Worm (Caenorhabditis elegans) whole organism, L1 larva: ENCODE results near the gene pas-2.
A peak's percentile ranks its signal among the peaks of the same experiment; 100 is the strongest.

ENCODE experiments used
- C04F5.9 ChIP-seq: sonication (generic microtip); optimal IDR thresholded peaks from 2 replicates; lab custom pipeline; 2016; ENCODE audit warnings: missing genetic modification characterization, missing compliant biosample characterization
- Y116A8C.19 ChIP-seq: sonication (generic microtip); optimal IDR thresholded peaks from 2 replicates; lab custom pipeline; 2016; ENCODE audit warnings: missing compliant biosample characterization, missing genetic modification characterization, borderline replicate concordance
- alr-1 ChIP-seq: fragments of 200-800 bp; sonication (Bioruptor generic); optimal IDR thresholded peaks from 2 replicates; lab custom pipeline; 2018; ENCODE audit warnings: borderline replicate concordance, mild to moderate bottlenecking, missing genetic modification characterization, missing compliant biosample characterization
- ama-1 ChIP-seq: fragments of 150-350 bp; optimal IDR thresholded peaks from 2 replicates; lab custom pipeline; 2014
- blmp-1 ChIP-seq: fragments of 150-350 bp; optimal IDR thresholded peaks from 2 replicates; lab custom pipeline; 2014; ENCODE audit warnings: missing biosample characterization, missing genetic modification characterization
- ceh-8 ChIP-seq: fragments of 200-800 bp; sonication (Bioruptor generic); optimal IDR thresholded peaks from 2 replicates; lab custom pipeline; 2018; ENCODE audit warnings: mild to moderate bottlenecking, missing genetic modification characterization, moderate library complexity, missing compliant biosample characterization
- dpl-1 ChIP-seq, 3 experiments: fragments of 150-350 bp in 2 of 3; sonication (generic microtip) in 1 of 3; optimal IDR thresholded peaks; 2 replicates each; lab custom pipeline; 2014 to 2017; ENCODE audit warnings: missing biosample characterization in 3 of 3, missing genetic modification characterization in 3 of 3, missing genetic modification reagents in 3 of 3
- dsc-1 ChIP-seq: sonication (generic microtip); optimal IDR thresholded peaks from 2 replicates; lab custom pipeline; 2016; ENCODE audit warnings: mild to moderate bottlenecking, missing genetic modification characterization, missing compliant biosample characterization
- efl-1 ChIP-seq, 4 experiments: fragments of 150-350 bp; optimal IDR thresholded peaks in 3 of 4; peaks in 1 of 4; 1 replicate in 1 of 4; 2 replicates in 3 of 4; lab custom pipeline; 2014; ENCODE audit warnings: missing biosample characterization in 2 of 4, missing genetic modification characterization in 2 of 4, missing genetic modification reagents in 2 of 4
- egl-13 ChIP-seq: sonication (generic microtip); optimal IDR thresholded peaks from 2 replicates; lab custom pipeline; 2016; ENCODE audit warnings: missing genotype, missing genetic modification reagents, missing genetic modification characterization, missing compliant biosample characterization
- elt-2 ChIP-seq: sonication (generic microtip); optimal IDR thresholded peaks from 2 replicates; lab custom pipeline; 2016; ENCODE audit warnings: missing genetic modification characterization, mild to moderate bottlenecking, inconsistent platforms, missing compliant biosample characterization, missing genetic modification reagents
- fkh-8 ChIP-seq: sonication (generic microtip); optimal IDR thresholded peaks from 2 replicates; lab custom pipeline; 2016; ENCODE audit warnings: mild to moderate bottlenecking, missing genetic modification characterization, missing compliant biosample characterization
- hlh-4 ChIP-seq: sonication (generic microtip); optimal IDR thresholded peaks from 2 replicates; lab custom pipeline; 2016; ENCODE audit warnings: mild to moderate bottlenecking, missing genetic modification characterization, missing compliant biosample characterization
- hpl-2 ChIP-seq: fragments of 150-350 bp; optimal IDR thresholded peaks from 2 replicates; lab custom pipeline; 2014; ENCODE audit warnings: missing biosample characterization, missing genetic modification reagents, missing genetic modification characterization
- jun-1 ChIP-seq: fragments of 150-350 bp; optimal IDR thresholded peaks from 2 replicates; lab custom pipeline; 2014; ENCODE audit warnings: missing biosample characterization, missing genetic modification reagents, missing genetic modification characterization
- lin-13 ChIP-seq: fragments of 150-350 bp; optimal IDR thresholded peaks from 2 replicates; lab custom pipeline; 2014; ENCODE audit warnings: missing biosample characterization, missing genetic modification reagents, missing genetic modification characterization
- lin-14 ChIP-seq: fragments of 200-800 bp; sonication (Bioruptor generic); optimal IDR thresholded peaks from 2 replicates; lab custom pipeline; 2018; ENCODE audit warnings: mild to moderate bottlenecking, missing genetic modification characterization, moderate library complexity, missing compliant biosample characterization
- lin-15B ChIP-seq: fragments of 150-350 bp; sonication (generic microtip); optimal IDR thresholded peaks from 3 replicates; lab custom pipeline; 2014; ENCODE audit warnings: missing biosample characterization, missing genetic modification characterization
- lin-35 ChIP-seq, 2 experiments: fragments of 150-350 bp; optimal IDR thresholded peaks; 2 replicates each; lab custom pipeline; 2014; ENCODE audit warnings: missing biosample characterization in 2 of 2, missing genetic modification characterization in 2 of 2, missing genetic modification reagents in 2 of 2
- lin-39 ChIP-seq: fragments of 150-350 bp; optimal IDR thresholded peaks from 2 replicates; lab custom pipeline; 2014; ENCODE audit warnings: missing biosample characterization, missing genetic modification reagents, missing genetic modification characterization
- mab-9 ChIP-seq: fragments of 200-800 bp; sonication (Bioruptor generic); IDR thresholded peaks from 2 replicates; pipeline ENCODE4 v1.3.6; 2022; ENCODE audit warnings: missing genetic modification reagents, missing genetic modification characterization, missing compliant biosample characterization
- mdl-1 ChIP-seq, 2 experiments: fragments of 150-350 bp; optimal IDR thresholded peaks; 2 replicates each; lab custom pipeline; 2014 to 2017; ENCODE audit warnings: missing biosample characterization in 2 of 2, missing genetic modification characterization in 2 of 2, inconsistent platforms in 1 of 2
- mef-2 ChIP-seq: fragments of 150-350 bp; optimal IDR thresholded peaks from 2 replicates; lab custom pipeline; 2014; ENCODE audit warnings: missing biosample characterization, missing genetic modification characterization
- nhr-19 ChIP-seq: fragments of 200-800 bp; sonication (Bioruptor generic); conservative IDR thresholded peaks from 2 replicates; pipeline ENCODE4 v1.3.6; 2022; ENCODE audit warnings: missing genetic modification characterization, missing compliant biosample characterization
- nhr-20 ChIP-seq: sonication (generic microtip); optimal IDR thresholded peaks from 2 replicates; lab custom pipeline; 2016; ENCODE audit warnings: mild to moderate bottlenecking, missing genetic modification characterization, missing compliant biosample characterization
- nhr-28 ChIP-seq: fragments of 150-350 bp; optimal IDR thresholded peaks from 2 replicates; lab custom pipeline; 2014; ENCODE audit warnings: missing biosample characterization, missing genetic modification characterization
- nhr-77 ChIP-seq: fragments of 150-350 bp; optimal IDR thresholded peaks from 2 replicates; lab custom pipeline; 2014; ENCODE audit warnings: missing biosample characterization, missing genetic modification characterization
- nhr-85 ChIP-seq: sonication (generic microtip); peaks from one replicate; lab custom pipeline; 2016; ENCODE audit warnings: missing genetic modification characterization, inconsistent platforms, missing compliant biosample characterization
- nhr-90 ChIP-seq: sonication (generic microtip); optimal IDR thresholded peaks from 2 replicates; lab custom pipeline; 2016; ENCODE audit warnings: mild to moderate bottlenecking, missing genetic modification characterization, missing compliant biosample characterization; ENCODE audit not compliant: poor library complexity
- pag-3 ChIP-seq: sonication (generic microtip); optimal IDR thresholded peaks from 2 replicates; lab custom pipeline; 2017; ENCODE audit warnings: missing genetic modification characterization, mild to moderate bottlenecking, missing compliant biosample characterization, antibody characterized with exemption, borderline replicate concordance; ENCODE audit not compliant: insufficient read depth
- pqm-1 ChIP-seq: sonication (generic microtip); optimal IDR thresholded peaks from 3 replicates; lab custom pipeline; 2017; ENCODE audit warnings: missing biosample characterization, missing genetic modification characterization
- rnt-1 ChIP-seq: sonication (generic microtip); optimal IDR thresholded peaks from 2 replicates; lab custom pipeline; 2016; ENCODE audit warnings: mild to moderate bottlenecking, missing genetic modification characterization, moderate library complexity, missing compliant biosample characterization
- skn-1 ChIP-seq: fragments of 150-350 bp; optimal IDR thresholded peaks from 2 replicates; lab custom pipeline; 2014; ENCODE audit warnings: missing biosample characterization, missing genetic modification characterization
- snpc-4 ChIP-seq: fragments of 150-350 bp; optimal IDR thresholded peaks from 2 replicates; lab custom pipeline; 2014; ENCODE audit warnings: missing biosample characterization, missing genetic modification characterization
- snu-23 ChIP-seq: sonication (generic microtip); optimal IDR thresholded peaks from 2 replicates; lab custom pipeline; 2016; ENCODE audit warnings: missing genetic modification characterization, missing compliant biosample characterization
- sox-4 ChIP-seq: sonication (generic microtip); optimal IDR thresholded peaks from 2 replicates; lab custom pipeline; 2016; ENCODE audit warnings: missing genetic modification characterization, missing compliant biosample characterization
- sptf-1 ChIP-seq: fragments of 150-350 bp; optimal IDR thresholded peaks from 2 replicates; lab custom pipeline; 2014; ENCODE audit warnings: missing biosample characterization, missing genetic modification characterization
- sup-37 ChIP-seq: fragments of 200-800 bp; sonication (Bioruptor generic); optimal IDR thresholded peaks from 2 replicates; lab custom pipeline; 2018; ENCODE audit warnings: mild to moderate bottlenecking, missing genetic modification characterization, missing compliant biosample characterization
- swsn-7 ChIP-seq: sonication (generic microtip); optimal IDR thresholded peaks from 2 replicates; lab custom pipeline; 2016; ENCODE audit warnings: missing genetic modification characterization, missing compliant biosample characterization
- tlp-1 ChIP-seq: fragments of 150-350 bp; optimal IDR thresholded peaks from 2 replicates; lab custom pipeline; 2014; ENCODE audit warnings: missing biosample characterization, missing genetic modification characterization
- unc-130 ChIP-seq: fragments of 150-350 bp; optimal IDR thresholded peaks from 2 replicates; lab custom pipeline; 2017; ENCODE audit warnings: missing biosample characterization, missing genetic modification characterization, inconsistent platforms
- unc-30 ChIP-seq: sonication (generic microtip); optimal IDR thresholded peaks from 2 replicates; lab custom pipeline; 2017; ENCODE audit warnings: missing biosample characterization, missing genetic modification characterization
- unc-86 ChIP-seq: sonication (generic microtip); optimal IDR thresholded peaks from 2 replicates; lab custom pipeline; 2016; ENCODE audit warnings: missing genetic modification characterization, missing compliant biosample characterization
- vab-15 ChIP-seq: sonication (generic microtip); optimal IDR thresholded peaks from 2 replicates; lab custom pipeline; 2017; ENCODE audit warnings: missing genotype, mild to moderate bottlenecking, missing genetic modification characterization, missing compliant biosample characterization
- xbp-1 ChIP-seq: sonication (generic microtip); optimal IDR thresholded peaks from 2 replicates; lab custom pipeline; 2016; ENCODE audit warnings: missing genetic modification characterization, missing compliant biosample characterization
- zag-1 ChIP-seq: fragments of 150-350 bp; optimal IDR thresholded peaks from 2 replicates; lab custom pipeline; 2014; ENCODE audit warnings: missing biosample characterization, missing genetic modification characterization
- zip-4 ChIP-seq: fragments of 200-800 bp; sonication (Bioruptor generic); optimal IDR thresholded peaks from 2 replicates; lab custom pipeline; 2018; ENCODE audit warnings: mild to moderate bottlenecking, missing genetic modification characterization, moderate library complexity, missing compliant biosample characterization
- ztf-11 ChIP-seq, 2 experiments: sonication (generic microtip); optimal IDR thresholded peaks; 2 replicates each; lab custom pipeline; 2016 to 2017; ENCODE audit warnings: missing genetic modification characterization in 2 of 2, missing biosample characterization in 1 of 2, missing compliant biosample characterization in 1 of 2
- ztf-4 ChIP-seq: fragments of 150-350 bp; optimal IDR thresholded peaks from 2 replicates; lab custom pipeline; 2014; ENCODE audit warnings: missing biosample characterization, missing genetic modification characterization

The pas-2 gene

ce11 chrV:10725424-10725951 is 44.7 kb upstream of the pas-2 start (continued):
- TF ChIP-seq nhr-20 (tag; lab: Kevin White, UChicago): peak; percentile 12
- TF ChIP-seq alr-1 (tag; lab: Kevin White, UChicago): no peak
- no peak for TF ChIP-seq pqm-1 (tag; lab: Kevin White, UChicago)
- TF ChIP-seq unc-30 (tag; lab: Kevin White, UChicago): no peak

- no peak for TF ChIP-seq swsn-7
- TF ChIP-seq blmp-1 (tag; lab: Kevin White, UChicago): peak; percentile 64
- TF ChIP-seq lin-14 (GFP tag; lab: Kevin White, UChicago): peak; percentile 63
- no peak for TF ChIP-seq sup-37 (GFP tag; lab: Kevin White, UChicago)
- no peak for TF ChIP-seq zip-4 (GFP tag; lab: Kevin White, UChicago)
- no peak for TF ChIP-seq ztf-11 (tag; optimal IDR thresholded peaks at IDR 0.05; lab: Kevin White, UChicago)
- TF ChIP-seq sptf-1 (tag; lab: Kevin White, UChicago): no peak
- TF ChIP-seq unc-30 (tag; lab: Kevin White, UChicago): no peak
- TF ChIP-seq hlh-4 (tag; lab: Kevin White, UChicago): no peak
- no peak for TF ChIP-seq mab-9 (GFP tag; lab: Robert Waterston, UW)
- peak in 1 of 2 experiments; percentile 39 for TF ChIP-seq lin-35 (GFP tag; optimal IDR thresholded peaks at IDR 0.05; lab: Kevin White, UChicago)
- TF ChIP-seq elt-2 (tag; lab: Kevin White, UChicago): peak; percentile 96
- TF ChIP-seq C04F5.9: no peak
- TF ChIP-seq tlp-1 (tag; lab: Kevin White, UChicago): no peak
- peak; percentile 10 for TF ChIP-seq rnt-1
- peak in 1 of 3 experiments; percentile 1 for TF ChIP-seq dpl-1 (GFP tag; optimal IDR thresholded peaks at IDR 0.05; lab: Kevin White, UChicago)
- TF ChIP-seq ama-1 (lab: Kevin White, UChicago): no peak
- no peak for TF ChIP-seq dsc-1
- TF ChIP-seq snu-23 (GFP tag; lab: Kevin White, UChicago): peak; percentile 11
- TF ChIP-seq nhr-90: peak; percentile 19
- TF ChIP-seq pag-3 (tag; lab: Kevin White, UChicago): no peak
- TF ChIP-seq mdl-1 (tag; optimal IDR thresholded peaks at IDR 0.05; lab: Kevin White, UChicago): peak in 1 of 2 experiments; percentile 70
- TF ChIP-seq mef-2 (tag; lab: Kevin White, UChicago): no peak
- no peak for TF ChIP-seq xbp-1 (tag; lab: Kevin White, UChicago)
- peak; percentile 46 for TF ChIP-seq nhr-77 (tag; lab: Kevin White, UChicago)
- TF ChIP-seq zag-1 (tag; lab: Kevin White, UChicago): no peak
- TF ChIP-seq alr-1 (tag; lab: Kevin White, UChicago): no peak
- no peak for TF ChIP-seq efl-1 (optimal IDR thresholded peaks at IDR 0.05; lab: Kevin White, UChicago)
- peak in 1 of 2 experiments; percentile 91 for TF ChIP-seq efl-1 (GFP tag; optimal IDR thresholded peaks at IDR 0.05 in 1 of 2; lab: Kevin White, UChicago)
- peak; percentile 53 for TF ChIP-seq jun-1 (tag; lab: Kevin White, UChicago)
- no peak for TF ChIP-seq fkh-8
- no peak for TF ChIP-seq ztf-4 (tag; lab: Kevin White, UChicago)
- no peak for TF ChIP-seq unc-130
- TF ChIP-seq lin-13 (GFP tag; lab: Kevin White, UChicago): no peak
- 0 out of 2 replicates have a peak, but pooled peaks have one; percentile 6 for TF ChIP-seq nhr-19
- no peak for TF ChIP-seq ceh-8 (GFP tag; lab: Kevin White, UChicago)
- no peak for TF ChIP-seq lin-39 (tag; lab: Kevin White, UChicago)
- TF ChIP-seq nhr-28 (tag; lab: Kevin White, UChicago): no peak
- TF ChIP-seq vab-15 (tag; lab: Kevin White, UChicago): no peak
- no peak for TF ChIP-seq egl-13
- no peak for TF ChIP-seq lin-15B (tag; lab: Kevin White, UChicago)
- TF ChIP-seq Y116A8C.19: no peak
- no peak for TF ChIP-seq sox-4 (tag; lab: Kevin White, UChicago)
- no peak for TF ChIP-seq snpc-4
- TF ChIP-seq skn-1: no peak
- TF ChIP-seq nhr-85 (tag; lab: Kevin White, UChicago): peak; percentile 73
- TF ChIP-seq unc-86 (tag; lab: Kevin White, UChicago): no peak
- no peak for TF ChIP-seq hpl-2 (GFP tag; lab: Kevin White, UChicago)
- no peak for TF ChIP-seq pqm-1 (tag; lab: Kevin White, UChicago)
Observed at ce11 chrV:10726691-10727090, 43.5 kb upstream of the pas-2 start.
